Fruit fly (Drosophila melanogaster): ENCODE data around the gene CG14262.
A peak's percentile ranks its signal among the peaks of the same experiment; 100 is the strongest.

The CG14262 gene

DNA sequence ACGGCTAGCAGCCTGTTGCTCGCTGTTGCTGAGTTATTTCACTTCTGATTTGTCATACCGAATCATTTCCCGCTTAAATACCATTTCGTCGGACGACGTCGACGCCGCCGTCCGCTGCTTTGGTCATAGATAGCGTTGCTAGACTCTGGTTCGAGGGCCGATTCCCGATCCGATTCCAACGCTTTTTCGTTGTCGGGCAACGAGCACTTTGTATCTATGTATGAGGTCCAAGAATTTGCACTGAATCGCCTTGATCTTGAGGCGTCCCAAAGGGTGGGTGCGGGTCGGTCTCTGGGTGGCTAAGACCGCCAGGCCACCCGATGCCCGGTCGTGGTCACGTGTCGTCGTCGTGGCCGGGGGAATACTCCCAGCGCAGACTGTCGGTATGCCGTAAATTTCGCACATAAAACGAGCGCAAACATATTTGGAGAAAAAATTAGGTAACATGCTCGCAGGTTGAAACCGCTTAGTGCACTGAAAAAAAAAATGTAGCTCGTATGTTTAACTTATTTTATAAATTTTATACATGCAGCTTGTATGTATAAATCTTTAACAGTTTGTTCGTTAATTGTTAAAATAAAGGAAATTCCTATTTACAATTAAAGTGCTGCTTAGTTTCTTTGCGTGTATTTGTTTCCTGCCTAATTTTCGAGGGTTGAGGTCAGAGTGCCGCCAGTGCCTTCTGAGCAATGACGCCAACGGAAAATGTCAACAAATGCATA lies 27.1 kb upstream of the CG14262 start, which contains the start of gene CG3348 (continued):
- peak; percentile 66 for TF ChIP-seq Blimp-1 (GFP tag; optimal IDR thresholded peaks at IDR 0.05)
- TF ChIP-seq fd3F (GFP tag; optimal IDR thresholded peaks at IDR 0.05), result peak; percentile 51
- TF ChIP-seq vnd (GFP tag; IDR thresholded peaks at IDR 0.05; ENCODE audit: partially characterized antibody), result no peak
- peak; percentile 51; the same call in 1 of the 2 replicates for TF ChIP-seq danr (GFP tag; IDR thresholded peaks at IDR 0.05)
- no peak for TF ChIP-seq HmgD (GFP tag; optimal IDR thresholded peaks at IDR 0.05)
- no peak for TF ChIP-seq nerfin-2 (GFP tag; IDR thresholded peaks at IDR 0.05; ENCODE audit: partially characterized antibody)
- no peak for TF ChIP-seq MTF-1 (GFP tag; optimal IDR thresholded peaks at IDR 0.05; ENCODE audit: borderline replicate concordance)
- no peak for TF ChIP-seq chinmo (GFP tag; IDR thresholded peaks at IDR 0.05; ENCODE audit: partially characterized antibody)
- peak; percentile 20 for TF ChIP-seq CG15601 (tag; optimal IDR thresholded peaks at IDR 0.05)
- TF ChIP-seq twi (tag; optimal IDR thresholded peaks at IDR 0.05), result no peak
- peak; percentile 2 for TF ChIP-seq NC2β (GFP tag; optimal IDR thresholded peaks at IDR 0.05)
- TF ChIP-seq Oli (tag; optimal IDR thresholded peaks at IDR 0.05), result peak; percentile 48
- peak; percentile 76 for TF ChIP-seq pho (GFP tag; optimal IDR thresholded peaks at IDR 0.05)
- TF ChIP-seq br (optimal IDR thresholded peaks at IDR 0.05), result no peak
- peak; percentile 40 for TF ChIP-seq Bdp1 (GFP tag; optimal IDR thresholded peaks at IDR 0.05)
- TF ChIP-seq CG2889 (GFP tag; IDR thresholded peaks at IDR 0.05), result peak; percentile 54; the same call in 1 of the 3 replicates
- TF ChIP-seq vvl (GFP tag; IDR thresholded peaks at IDR 0.05), result peak; percentile 79
- peak; percentile 67 for TF ChIP-seq CG1792 (GFP tag; optimal IDR thresholded peaks at IDR 0.05)
- TF ChIP-seq CG4707 (GFP tag; optimal IDR thresholded peaks at IDR 0.05), result no peak
- TF ChIP-seq tin (GFP tag; optimal IDR thresholded peaks at IDR 0.05), result peak; percentile 61
- TF ChIP-seq CG11504 (tag; optimal IDR thresholded peaks at IDR 0.05), result peak; percentile 78
- TF ChIP-seq CG10321 (GFP tag; IDR thresholded peaks at IDR 0.05), result no peak
- TF ChIP-seq Bteb2 (GFP tag; optimal IDR thresholded peaks at IDR 0.05), result peak; percentile 53
- TF ChIP-seq cwo (GFP tag; optimal IDR thresholded peaks at IDR 0.05), result peak; percentile 86
- TF ChIP-seq Meics (GFP tag; optimal IDR thresholded peaks at IDR 0.05), result peak; percentile 86
- peak; percentile 72 for TF ChIP-seq Dek (tag; optimal IDR thresholded peaks at IDR 0.05)
- TF ChIP-seq BtbVII (GFP tag; optimal IDR thresholded peaks at IDR 0.05), result peak; percentile 67
- TF ChIP-seq gcm (GFP tag; optimal IDR thresholded peaks at IDR 0.05), result peak; percentile 48
- TF ChIP-seq CG9932 (GFP tag; IDR thresholded peaks at IDR 0.05), result peak; percentile 83
- peak; percentile 48 for TF ChIP-seq tap (tag; optimal IDR thresholded peaks at IDR 0.05)
- 0 out of 2 replicates have a peak, but pooled peaks have one; percentile 8 for TF ChIP-seq Dref (GFP tag; IDR thresholded peaks at IDR 0.05)
- TF ChIP-seq Pdp1 (GFP tag; optimal IDR thresholded peaks at IDR 0.05), result peak; percentile 64 to 73
- peak; percentile 63 for TF ChIP-seq ttk (GFP tag; IDR thresholded peaks at IDR 0.05)
- peak; percentile 70 for TF ChIP-seq B-H2 (GFP tag; optimal IDR thresholded peaks at IDR 0.05)
- TF ChIP-seq HHEX (GFP tag; optimal IDR thresholded peaks at IDR 0.05), result peak; percentile 82
- TF ChIP-seq CG4328 (GFP tag; optimal IDR thresholded peaks at IDR 0.05), result peak; percentile 15
- TF ChIP-seq Optix (GFP tag; IDR thresholded peaks at IDR 0.05), result 0 out of 3 replicates have a peak, but pooled peaks have one; percentile 36
- TF ChIP-seq Aef1 (GFP tag; IDR thresholded peaks at IDR 0.05), result peak; percentile 75
- TF ChIP-seq Trl (optimal IDR thresholded peaks at IDR 0.05), result no peak
- peak; percentile 20 for TF ChIP-seq Trl (GFP tag; optimal IDR thresholded peaks at IDR 0.05)
- 0 out of 2 replicates have a peak, but pooled peaks have one; percentile 49 for TF ChIP-seq cas (GFP tag; IDR thresholded peaks at IDR 0.05)
- TF ChIP-seq jumu (GFP tag; optimal IDR thresholded peaks at IDR 0.05), result peak; percentile 8
- no peak for TF ChIP-seq hkb (optimal IDR thresholded peaks at IDR 0.05)
- TF ChIP-seq hkb (GFP tag; IDR thresholded peaks at IDR 0.05), result peak; percentile 68
- no peak for TF ChIP-seq luna (GFP tag; optimal IDR thresholded peaks at IDR 0.05)
- peak; percentile 58 for TF ChIP-seq Deaf1 (tag; optimal IDR thresholded peaks at IDR 0.05)
- TF ChIP-seq CG13624 (GFP tag; optimal IDR thresholded peaks at IDR 0.05), result peak; percentile 82
- TF ChIP-seq her (GFP tag; optimal IDR thresholded peaks at IDR 0.05), result peak; percentile 42
- TF ChIP-seq Dfd (GFP tag; optimal IDR thresholded peaks at IDR 0.05), result no peak
- TF ChIP-seq org-1 (GFP tag; optimal IDR thresholded peaks at IDR 0.05), result peak; percentile 36
